Worm (Caenorhabditis elegans): ENCODE data around the gene T11G6.5.

The T11G6.5 gene

DNA sequence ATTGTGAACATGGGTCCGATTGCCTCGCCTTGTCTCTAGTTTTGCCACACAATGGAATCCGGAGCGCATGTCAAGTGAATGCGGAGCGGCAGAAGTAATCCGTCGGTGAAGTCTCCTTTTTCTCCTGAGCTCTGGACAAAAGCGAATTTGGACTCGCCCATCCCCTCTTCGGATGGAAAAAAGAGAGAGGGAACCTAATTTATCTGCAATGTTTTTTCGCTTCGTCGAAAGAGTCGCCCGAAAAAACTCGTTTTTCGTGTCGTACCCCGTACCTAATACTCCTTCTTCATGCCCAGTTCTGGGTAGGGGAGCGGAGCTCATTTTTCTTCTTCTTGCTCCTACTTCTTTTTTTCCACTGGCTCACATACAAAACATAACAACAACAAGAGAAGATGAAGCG is 27.6 kb upstream of the T11G6.5 start:
- TF ChIP-seq bed-3 (GFP tag; optimal IDR thresholded peaks at IDR 0.05): no peak
- no peak for TF ChIP-seq unc-39 (tag; optimal IDR thresholded peaks at IDR 0.05)
- TF ChIP-seq ces-1 (GFP tag; optimal IDR thresholded peaks at IDR 0.05): peak; percentile 57

DNA sequence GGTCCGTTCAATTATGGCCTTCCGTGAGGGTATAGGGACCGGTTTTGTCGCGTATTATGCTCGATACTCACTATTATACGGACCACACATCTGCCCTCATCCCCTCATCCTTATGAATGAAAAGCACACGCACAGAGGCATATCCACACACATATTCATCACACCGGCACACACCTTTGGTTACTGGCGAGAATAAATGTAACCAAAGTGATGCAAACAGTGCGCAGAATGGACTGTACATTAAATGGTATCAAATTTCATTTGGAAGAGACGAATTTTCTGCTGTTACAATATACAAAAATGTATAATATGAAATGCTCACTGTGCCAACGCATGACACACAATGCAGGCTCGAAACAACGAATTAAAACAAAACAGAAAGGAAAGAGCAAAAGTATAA is 27.1 kb upstream of the T11G6.5 start:
- TF ChIP-seq nhr-2 (tag; optimal IDR thresholded peaks at IDR 0.05): peak; percentile 28
- no peak for TF ChIP-seq nhr-237 (tag; optimal IDR thresholded peaks at IDR 0.05)

ce11 chrIV:10868629-10869251 is 26.2 kb upstream of the T11G6.5 start, which contains the start of gene F13E9.11:
Gene F13E9.11, minus strand, starts transcription at chrIV:10869135.
- TF ChIP-seq mep-1 (tag; optimal IDR thresholded peaks at IDR 0.05) (peak; percentile 43), lin-13 (tag; optimal IDR thresholded peaks at IDR 0.05) (no peak), cnd-1 (tag; optimal IDR thresholded peaks at IDR 0.05) (peak; percentile 71), ztf-11 (tag; optimal IDR thresholded peaks at IDR 0.05) (peak; percentile 7), ces-1 (GFP tag; optimal IDR thresholded peaks at IDR 0.05) (peak; percentile 37), mls-2 (tag; optimal IDR thresholded peaks at IDR 0.05) (no peak), unc-39 (tag; optimal IDR thresholded peaks at IDR 0.05) (no peak)

- no peak for TF ChIP-seq snpc-4 (tag; optimal IDR thresholded peaks at IDR 0.05)
- no peak for TF ChIP-seq ztf-11 (tag; optimal IDR thresholded peaks at IDR 0.05)
- TF ChIP-seq drap-1 (GFP tag; optimal IDR thresholded peaks at IDR 0.05): no peak
- no peak for TF ChIP-seq unc-39 (tag; optimal IDR thresholded peaks at IDR 0.05)
- TF ChIP-seq elt-3 (tag; optimal IDR thresholded peaks at IDR 0.05): no peak
- TF ChIP-seq nhr-12 (tag; optimal IDR thresholded peaks at IDR 0.05): no peak
- TF ChIP-seq flh-1 (GFP tag; optimal IDR thresholded peaks at IDR 0.05): no peak
- TF ChIP-seq mls-2 (tag; optimal IDR thresholded peaks at IDR 0.05): peak; percentile 71
- TF ChIP-seq ceh-39 (tag; optimal IDR thresholded peaks at IDR 0.05): no peak
- peak; percentile 72 for TF ChIP-seq ceh-43 (GFP tag; optimal IDR thresholded peaks at IDR 0.05)
- TF ChIP-seq hlh-1 (tag; optimal IDR thresholded peaks at IDR 0.05): peak; percentile 2
- peak; percentile 59 for TF ChIP-seq pha-4 (tag; optimal IDR thresholded peaks at IDR 0.05)
- no peak for TF ChIP-seq elt-1 (tag; optimal IDR thresholded peaks at IDR 0.05; ENCODE audit: borderline replicate concordance, insufficient read depth)
- TF ChIP-seq tbx-8 (GFP tag; optimal IDR thresholded peaks at IDR 0.05): no peak
- no peak for TF ChIP-seq nhr-28 (tag; optimal IDR thresholded peaks at IDR 0.05)
- no peak for TF ChIP-seq lin-32 (GFP tag; optimal IDR thresholded peaks at IDR 0.05)
- no peak for TF ChIP-seq unc-120 (tag; optimal IDR thresholded peaks at IDR 0.05; ENCODE audit: poor library complexity, severe bottlenecking)
- TF ChIP-seq mab-5 (tag; optimal IDR thresholded peaks at IDR 0.05): no peak
- TF ChIP-seq ces-1 (GFP tag; optimal IDR thresholded peaks at IDR 0.05): peak; percentile 18
- no peak for TF ChIP-seq unc-62 (GFP tag; optimal IDR thresholded peaks at IDR 0.05)
- TF ChIP-seq ham-2 (GFP tag; optimal IDR thresholded peaks at IDR 0.05): peak; percentile 47
- no peak for TF ChIP-seq bed-3 (GFP tag; optimal IDR thresholded peaks at IDR 0.05)
These were observed 25.0 kb upstream of the T11G6.5 start for ce11 chrIV:10867370-10868146.

ce11 chrIV:10864031-10864430 is 21.5 kb upstream of the T11G6.5 start, which contains the start of gene nish-1:
Gene nish-1, plus strand, starts transcription at chrIV:10864331.
- TF ChIP-seq elt-1 (tag; optimal IDR thresholded peaks at IDR 0.05; ENCODE audit: borderline replicate concordance, insufficient read depth): no peak
- TF ChIP-seq lin-13 (tag; optimal IDR thresholded peaks at IDR 0.05): no peak
- TF ChIP-seq nhr-28 (tag; optimal IDR thresholded peaks at IDR 0.05): no peak
- no peak for TF ChIP-seq mep-1 (tag; optimal IDR thresholded peaks at IDR 0.05)
- no peak for TF ChIP-seq lin-32 (GFP tag; optimal IDR thresholded peaks at IDR 0.05)
- no peak for TF ChIP-seq unc-39 (tag; optimal IDR thresholded peaks at IDR 0.05)
- TF ChIP-seq snpc-4 (tag; optimal IDR thresholded peaks at IDR 0.05): no peak
- no peak for TF ChIP-seq M03D4.4 (tag; optimal IDR thresholded peaks at IDR 0.05)
- no peak for TF ChIP-seq pha-4 (tag; optimal IDR thresholded peaks at IDR 0.05)
- TF ChIP-seq nhr-12 (tag; optimal IDR thresholded peaks at IDR 0.05): no peak
- no peak for TF ChIP-seq nhr-237 (tag; optimal IDR thresholded peaks at IDR 0.05)
